Fruit fly (Drosophila melanogaster) whole organism, embryonic: ENCODE data around the gene CG42237.
A peak's percentile ranks its signal among the peaks of the same experiment; 100 is the strongest.

Experiments used
- Atf-2 ChIP-seq: fragments of 200-800 bp; sonication (Bioruptor generic); optimal IDR thresholded peaks from 2 replicates; lab custom pipeline; 2016; ENCODE audit warnings: missing biosample characterization, missing genetic modification characterization
- BtbVII ChIP-seq: fragments of 200-800 bp; sonication (Bioruptor generic); optimal IDR thresholded peaks from 3 replicates; lab custom pipeline; 2017; ENCODE audit warnings: missing biosample characterization, mild to moderate bottlenecking, missing genetic modification characterization
- C15 ChIP-seq: fragments of 200-800 bp; sonication (Bioruptor generic); IDR thresholded peaks from 3 replicates; pipeline ENCODE4 v1.3.6; 2022; ENCODE audit warnings: missing biosample characterization, missing genetic modification characterization
- CG10959 ChIP-seq: fragments of 200-800 bp; sonication (Bioruptor generic); IDR thresholded peaks from 2 replicates; pipeline ENCODE4 v1.3.6; 2022; ENCODE audit warnings: missing biosample characterization, missing genetic modification characterization
- CG11695 ChIP-seq: fragments of 200-800 bp; sonication (Bioruptor generic); IDR thresholded peaks from 3 replicates; pipeline ENCODE4 v1.3.6; 2022; ENCODE audit warnings: missing biosample characterization, missing genetic modification characterization
- CG13296 ChIP-seq: fragments of 200-800 bp; sonication (Bioruptor generic); optimal IDR thresholded peaks from 3 replicates; lab custom pipeline; 2018; ENCODE audit warnings: missing biosample characterization, mild to moderate bottlenecking, missing genetic modification characterization
- CG13424 ChIP-seq: fragments of 200-800 bp; sonication (Bioruptor generic); optimal IDR thresholded peaks from 2 replicates; lab custom pipeline; 2019; ENCODE audit warnings: missing biosample characterization, mild to moderate bottlenecking, missing genetic modification characterization, moderate library complexity
- CG13624 ChIP-seq: fragments of 200-800 bp; sonication (Bioruptor generic); optimal IDR thresholded peaks from 2 replicates; lab custom pipeline; 2016; ENCODE audit warnings: missing biosample characterization, missing genetic modification characterization
- CG14710 ChIP-seq: fragments of 200-800 bp; sonication (Bioruptor generic); optimal IDR thresholded peaks from 3 replicates; lab custom pipeline; 2019; ENCODE audit warnings: missing biosample characterization, mild to moderate bottlenecking, missing genetic modification characterization, moderate library complexity
- CG17359 ChIP-seq: fragments of 200-800 bp; sonication (Bioruptor generic); optimal IDR thresholded peaks from 3 replicates; lab custom pipeline; 2018; ENCODE audit warnings: missing biosample characterization, mild to moderate bottlenecking, missing genetic modification characterization, moderate library complexity
- CG17568 ChIP-seq: fragments of 200-800 bp; sonication (Bioruptor generic); optimal IDR thresholded peaks from 2 replicates; lab custom pipeline; 2018; ENCODE audit warnings: missing biosample characterization, mild to moderate bottlenecking, missing genetic modification characterization, moderate library complexity
- CG1832 ChIP-seq: fragments of 200-800 bp; sonication (Bioruptor generic); optimal IDR thresholded peaks from 2 replicates; lab custom pipeline; 2017; ENCODE audit warnings: missing biosample characterization, mild to moderate bottlenecking, missing genetic modification characterization, inconsistent platforms
- CG18599 ChIP-seq: fragments of 200-800 bp; sonication (Bioruptor generic); optimal IDR thresholded peaks from 3 replicates; lab custom pipeline; 2017; ENCODE audit warnings: missing biosample characterization, missing genetic modification characterization, mild to moderate bottlenecking, moderate library complexity, missing genetic modification reagents
- CG18619 ChIP-seq: fragments of 200-800 bp; sonication (Bioruptor generic); optimal IDR thresholded peaks from 3 replicates; lab custom pipeline; 2017; ENCODE audit warnings: missing biosample characterization, mild to moderate bottlenecking, missing genetic modification characterization
- CG2202 ChIP-seq: fragments of 200-800 bp; sonication (Bioruptor generic); optimal IDR thresholded peaks from 2 replicates; lab custom pipeline; 2018; ENCODE audit warnings: missing biosample characterization, mild to moderate bottlenecking, missing genetic modification characterization
- CG31441 ChIP-seq: fragments of 200-800 bp; sonication (Bioruptor generic); IDR thresholded peaks from 2 replicates; pipeline ENCODE4 v1.3.6; 2022; ENCODE audit warnings: missing biosample characterization, missing genetic modification characterization
- CG32532 ChIP-seq: fragments of 200-800 bp; sonication (Bioruptor generic); IDR thresholded peaks from 2 replicates; pipeline ENCODE4 v1.3.6; 2022; ENCODE audit warnings: missing biosample characterization, missing genetic modification characterization
- CG32767 ChIP-seq: fragments of 200-800 bp; sonication (Bioruptor generic); IDR thresholded peaks from 2 replicates; pipeline ENCODE4 v1.3.6; 2022; ENCODE audit warnings: missing biosample characterization, missing genetic modification characterization
- CG3407 ChIP-seq: fragments of 200-800 bp; sonication (Bioruptor generic); optimal IDR thresholded peaks from 2 replicates; lab custom pipeline; 2018; ENCODE audit warnings: missing biosample characterization, mild to moderate bottlenecking, missing genetic modification characterization
- CG3847 ChIP-seq: fragments of 200-800 bp; sonication (Bioruptor generic); IDR thresholded peaks from 2 replicates; pipeline ENCODE4 v1.3.6; 2022; ENCODE audit warnings: missing biosample characterization, missing genetic modification characterization
- CG4328 ChIP-seq: fragments of 200-800 bp; sonication (Bioruptor generic); optimal IDR thresholded peaks from 3 replicates; lab custom pipeline; 2017; ENCODE audit warnings: missing biosample characterization, missing genetic modification reagents, missing genetic modification characterization
- CG4730 ChIP-seq: fragments of 200-800 bp; sonication (Bioruptor generic); IDR thresholded peaks from 2 replicates; pipeline ENCODE4 v1.3.6; 2022; ENCODE audit warnings: missing biosample characterization, missing genetic modification characterization
- CG8359 ChIP-seq: fragments of 200-800 bp; sonication (Bioruptor generic); optimal IDR thresholded peaks from 2 replicates; lab custom pipeline; 2017; ENCODE audit warnings: missing biosample characterization, mild to moderate bottlenecking, missing genetic modification characterization, borderline replicate concordance
- CG9932 ChIP-seq: fragments of 200-800 bp; sonication (Bioruptor generic); IDR thresholded peaks from 2 replicates; pipeline ENCODE4 v1.3.6; 2022; ENCODE audit warnings: missing biosample characterization, missing genetic modification characterization
- CkIIα-i1 ChIP-seq: fragments of 200-800 bp; sonication (Bioruptor generic); IDR thresholded peaks from 2 replicates; pipeline ENCODE4 v1.3.6; 2022; ENCODE audit warnings: missing biosample characterization, missing genetic modification characterization
- Deaf1 ChIP-seq: fragments of 200-800 bp; optimal IDR thresholded peaks from 3 replicates; lab custom pipeline; 2019; ENCODE audit warnings: missing biosample characterization, mild to moderate bottlenecking, missing genetic modification characterization, moderate library complexity
- Ets97D ChIP-seq: fragments of 200-800 bp; sonication (Bioruptor generic); optimal IDR thresholded peaks from 3 replicates; lab custom pipeline; 2016; ENCODE audit warnings: missing biosample characterization, missing genetic modification characterization
- Fer1 ChIP-seq: fragments of 200-800 bp; sonication (Bioruptor generic); optimal IDR thresholded peaks from 2 replicates; lab custom pipeline; 2017; ENCODE audit warnings: missing biosample characterization, mild to moderate bottlenecking, missing genetic modification characterization
- HmgD ChIP-seq: fragments of 200-800 bp; sonication (Bioruptor generic); optimal IDR thresholded peaks from 3 replicates; lab custom pipeline; 2016; ENCODE audit warnings: missing biosample characterization, missing genetic modification characterization
- Hmx ChIP-seq: fragments of 200-800 bp; sonication (Bioruptor generic); optimal IDR thresholded peaks from 2 replicates; lab custom pipeline; 2016; ENCODE audit warnings: missing biosample characterization, missing genetic modification characterization
- Hr78 ChIP-seq, 2 experiments: fragments of 200-800 bp in 1 of 2; fragments of >200 bp in 1 of 2; sonication (Bioruptor generic) in 1 of 2; optimal IDR thresholded peaks; 2 replicates each; lab custom pipeline; 2017 to 2019; ENCODE audit warnings: missing biosample characterization in 2 of 2, missing genetic modification characterization in 2 of 2, mild to moderate bottlenecking in 1 of 2, moderate library complexity in 1 of 2
- Mrtf ChIP-seq: fragments of 200-800 bp; sonication (Bioruptor generic); IDR thresholded peaks from 3 replicates; pipeline ENCODE4 v1.3.6; 2022; ENCODE audit warnings: missing biosample characterization, missing genetic modification characterization
- PHDP ChIP-seq: fragments of 200-800 bp; sonication (Bioruptor generic); optimal IDR thresholded peaks from 3 replicates; lab custom pipeline; 2018; ENCODE audit warnings: missing biosample characterization, mild to moderate bottlenecking, missing genetic modification characterization, moderate library complexity
- Ravus ChIP-seq: fragments of 200-800 bp; sonication (Bioruptor generic); IDR thresholded peaks from 2 replicates; pipeline ENCODE4 v1.3.6; 2022; ENCODE audit warnings: missing biosample characterization, missing genetic modification characterization
- Sox100B ChIP-seq: fragments of 200-800 bp; sonication (Bioruptor generic); optimal IDR thresholded peaks from 3 replicates; lab custom pipeline; 2018; ENCODE audit warnings: missing biosample characterization, mild to moderate bottlenecking, missing genetic modification characterization
- Vsx1 ChIP-seq: fragments of 200-800 bp; sonication (Bioruptor generic); optimal IDR thresholded peaks from 2 replicates; lab custom pipeline; 2017; ENCODE audit warnings: missing biosample characterization, mild to moderate bottlenecking, missing genetic modification characterization, missing genetic modification reagents
- ac ChIP-seq: fragments of 200-800 bp; sonication (Bioruptor generic); optimal IDR thresholded peaks from 3 replicates; lab custom pipeline; 2017; ENCODE audit warnings: missing biosample characterization, mild to moderate bottlenecking, missing genetic modification characterization
- bigmax ChIP-seq: fragments of 200-800 bp; sonication (Bioruptor generic); optimal IDR thresholded peaks from 2 replicates; lab custom pipeline; 2018; ENCODE audit warnings: missing biosample characterization, mild to moderate bottlenecking, missing genetic modification characterization
- bsh ChIP-seq, 2 experiments: fragments of 200-800 bp; sonication (Bioruptor generic); optimal IDR thresholded peaks; 2 replicates each; lab custom pipeline; 2017 to 2018; ENCODE audit warnings: mild to moderate bottlenecking in 2 of 2, missing biosample characterization in 2 of 2, missing genetic modification characterization in 2 of 2, moderate library complexity in 1 of 2
- cato ChIP-seq: fragments of 200-800 bp; sonication (Bioruptor generic); optimal IDR thresholded peaks from 2 replicates; lab custom pipeline; 2016; ENCODE audit warnings: missing biosample characterization, missing genetic modification characterization, borderline replicate concordance
- croc ChIP-seq: fragments of 200-800 bp; sonication (Bioruptor generic); conservative IDR thresholded peaks from 3 replicates; pipeline ENCODE4 v1.3.6; 2022; ENCODE audit warnings: missing biosample characterization, missing genetic modification characterization
- dati ChIP-seq: fragments of 200-800 bp; sonication (Bioruptor generic); IDR thresholded peaks from 2 replicates; pipeline ENCODE4 v1.3.6; 2022; ENCODE audit warnings: missing biosample characterization, missing genetic modification characterization
- dimm ChIP-seq: fragments of 200-800 bp; sonication (Bioruptor generic); IDR thresholded peaks from 2 replicates; pipeline ENCODE4 v1.3.6; 2022; ENCODE audit warnings: missing biosample characterization, missing genetic modification characterization
- dysf ChIP-seq: fragments of 200-800 bp; sonication (Bioruptor generic); IDR thresholded peaks from 3 replicates; pipeline ENCODE4 v1.3.6; 2022; ENCODE audit warnings: missing biosample characterization, missing genetic modification characterization
- ham ChIP-seq: fragments of 200-800 bp; sonication (Bioruptor generic); IDR thresholded peaks from 2 replicates; pipeline ENCODE4 v1.3.6; 2022; ENCODE audit warnings: missing biosample characterization, missing genetic modification characterization
- nerfin-2 ChIP-seq: fragments of 200-800 bp; sonication (Bioruptor generic); IDR thresholded peaks from 2 replicates; pipeline ENCODE4 v1.3.6; 2022; ENCODE audit warnings: missing biosample characterization, missing genetic modification characterization; ENCODE audit not compliant: partially characterized antibody
- onecut ChIP-seq: fragments of 200-800 bp; sonication (Bioruptor generic); IDR thresholded peaks from 2 replicates; pipeline ENCODE4 v1.3.6; 2022; ENCODE audit warnings: missing biosample characterization, missing genetic modification characterization
- pho ChIP-seq: fragments of 200-800 bp; sonication (Bioruptor generic); optimal IDR thresholded peaks from 2 replicates; lab custom pipeline; 2016; ENCODE audit warnings: missing biosample characterization, missing genetic modification characterization
- trem ChIP-seq: fragments of 200-800 bp; optimal IDR thresholded peaks from 3 replicates; lab custom pipeline; 2019; ENCODE audit warnings: missing biosample characterization, mild to moderate bottlenecking, missing genetic modification characterization, moderate library complexity
- vfl ChIP-seq: fragments of 200-800 bp; sonication (Bioruptor generic); optimal IDR thresholded peaks from 2 replicates; lab custom pipeline; 2016; ENCODE audit warnings: missing biosample characterization, missing genetic modification characterization

The CG42237 gene

DNA sequence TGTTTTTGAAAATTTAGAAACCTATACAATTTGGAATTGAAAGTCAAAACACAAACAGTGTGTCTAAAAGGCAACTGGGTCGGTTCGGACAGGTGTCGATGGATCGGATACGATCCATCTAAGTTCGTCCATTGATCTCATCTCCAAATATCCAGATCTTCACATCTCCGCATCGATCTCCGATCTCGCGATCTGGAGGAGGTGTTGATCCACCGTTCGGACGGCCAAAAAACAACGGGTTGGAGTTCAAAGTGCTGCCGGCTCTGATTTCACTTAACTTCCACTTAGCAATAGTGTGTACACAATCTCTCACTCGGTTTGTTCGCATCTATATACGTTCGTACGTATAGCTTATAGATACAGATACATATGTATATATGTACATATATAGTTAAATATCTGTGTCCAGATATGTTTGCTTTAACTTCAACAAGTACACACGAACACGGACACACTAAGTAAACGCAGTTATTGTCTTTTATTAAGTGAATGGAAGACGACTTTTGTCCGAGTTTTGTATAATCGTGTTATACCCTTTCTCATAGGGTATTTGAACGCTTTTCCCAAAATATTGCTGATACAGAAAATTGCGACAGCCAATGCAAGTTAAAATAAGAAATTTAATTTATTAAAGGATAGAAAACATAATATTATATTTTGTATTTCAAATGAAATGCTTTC is 6.6 kb upstream of the CG42237 start, which contains the start of gene Fer3HCH (continued):
- no peak for TF ChIP-seq CG32767
- TF ChIP-seq BtbVII (GFP tag; lab: Kevin White, UChicago), result no peak
- TF ChIP-seq Hmx (GFP tag; lab: Kevin White, UChicago), result no peak
- peak; percentile 30 for TF ChIP-seq CG13424 (tag; lab: Kevin White, UChicago)
- TF ChIP-seq croc, result no peak
- TF ChIP-seq CG4328 (GFP tag; lab: Kevin White, UChicago), result peak; percentile 51
- TF ChIP-seq CG14710 (tag; lab: Kevin White, UChicago), result peak; percentile 3
- TF ChIP-seq dysf (GFP tag; lab: Robert Waterston, UW), result no peak
- no peak for TF ChIP-seq CG2202 (tag; lab: Kevin White, UChicago)
- TF ChIP-seq Fer1 (GFP tag; lab: Kevin White, UChicago), result peak; percentile 9
- TF ChIP-seq CG17568, result peak; percentile 25
- no peak for TF ChIP-seq dati
- TF ChIP-seq CG18619, result peak; percentile 9
- no peak for TF ChIP-seq Hr78 (GFP tag; optimal IDR thresholded peaks at IDR 0.05; lab: Kevin White, UChicago)
- TF ChIP-seq CG10959 (GFP tag; lab: Robert Waterston, UW), result no peak
- TF ChIP-seq CG4730, result no peak
- no peak for TF ChIP-seq Deaf1
- TF ChIP-seq CG3407 (GFP tag; lab: Kevin White, UChicago), result no peak
- 0 out of 2 replicates have a peak, but pooled peaks have one; percentile 13 for TF ChIP-seq CG9932 (GFP tag; lab: Robert Waterston, UW)
- no peak for TF ChIP-seq CG1832 (GFP tag; lab: Kevin White, UChicago)
- TF ChIP-seq CG17359 (tag; lab: Kevin White, UChicago), result peak; percentile 23
- TF ChIP-seq HmgD, result no peak
- TF ChIP-seq cato (GFP tag; lab: Kevin White, UChicago), result no peak
- no peak for TF ChIP-seq C15 (GFP tag; lab: Robert Waterston, UW)
- no peak for TF ChIP-seq ham (GFP tag; lab: Robert Waterston, UW)
- no peak for TF ChIP-seq CkIIα-i1 (GFP tag; lab: Robert Waterston, UW)
- TF ChIP-seq Vsx1 (GFP tag; lab: Kevin White, UChicago), result peak; percentile 2
- TF ChIP-seq CG11695 (GFP tag; lab: Robert Waterston, UW), result peak; percentile 22; the same call in 1 of the 3 replicates
- TF ChIP-seq CG18599 (GFP tag; lab: Kevin White, UChicago), result peak; percentile 19
- no peak for TF ChIP-seq ac (GFP tag; lab: Kevin White, UChicago)
- no peak for TF ChIP-seq bigmax
- no peak for TF ChIP-seq CG32532 (GFP tag; lab: Robert Waterston, UW)
- TF ChIP-seq trem, result no peak
- TF ChIP-seq CG3847 (GFP tag; lab: Robert Waterston, UW), result no peak
- no peak for TF ChIP-seq Mrtf
- no peak for TF ChIP-seq nerfin-2 (GFP tag; lab: Robert Waterston, UW)
- TF ChIP-seq CG8359 (GFP tag; lab: Kevin White, UChicago), result no peak
- TF ChIP-seq Atf-2 (GFP tag; lab: Kevin White, UChicago), result no peak
- TF ChIP-seq PHDP (tag; lab: Kevin White, UChicago), result no peak
- TF ChIP-seq CG13624 (GFP tag; lab: Kevin White, UChicago), result no peak
- peak in 1 of 2 experiments; percentile 20 for TF ChIP-seq bsh (GFP tag; optimal IDR thresholded peaks at IDR 0.05; lab: Kevin White, UChicago)
- no peak for TF ChIP-seq Ravus (GFP tag; lab: Robert Waterston, UW)
- no peak for TF ChIP-seq onecut
- TF ChIP-seq CG13296, result peak; percentile 36
- TF ChIP-seq Sox100B (GFP tag; lab: Kevin White, UChicago), result peak; percentile 27
- TF ChIP-seq dimm (GFP tag; lab: Robert Waterston, UW), result no peak
- TF ChIP-seq CG31441 (GFP tag; lab: Robert Waterston, UW), result no peak
- no peak for TF ChIP-seq Ets97D
- no peak for TF ChIP-seq vfl (GFP tag; lab: Kevin White, UChicago)
- TF ChIP-seq pho, result no peak
